Fruit fly (Drosophila melanogaster) whole organism, embryonic: ENCODE data around the gene Ntf-2r.

ENCODE experiments used
- CG11695 ChIP-seq: fragments of 200-800 bp; sonication (Bioruptor generic); IDR thresholded peaks from 3 replicates; pipeline ENCODE4 v1.3.6; 2022; ENCODE audit warnings: missing biosample characterization, missing genetic modification characterization
- CG11696 ChIP-seq: fragments of 200-800 bp; sonication (Bioruptor generic); IDR thresholded peaks from 2 replicates; pipeline ENCODE4 v1.3.6; 2022; ENCODE audit warnings: missing biosample characterization, missing genetic modification characterization
- CG11723 ChIP-seq: fragments of 200-800 bp; sonication (Bioruptor generic); optimal IDR thresholded peaks from 2 replicates; lab custom pipeline; 2017; ENCODE audit warnings: missing biosample characterization, mild to moderate bottlenecking, missing genetic modification characterization
- CG1233 ChIP-seq: fragments of 200-800 bp; sonication (Bioruptor generic); optimal IDR thresholded peaks from 4 replicates; lab custom pipeline; 2018; ENCODE audit warnings: missing biosample characterization, mild to moderate bottlenecking, missing genetic modification characterization
- CG3065 ChIP-seq: fragments of 200-800 bp; sonication (Bioruptor generic); optimal IDR thresholded peaks from 2 replicates; lab custom pipeline; 2016; ENCODE audit warnings: missing biosample characterization, missing genetic modification characterization
- CG32767 ChIP-seq: fragments of 200-800 bp; sonication (Bioruptor generic); IDR thresholded peaks from 2 replicates; pipeline ENCODE4 v1.3.6; 2022; ENCODE audit warnings: missing biosample characterization, missing genetic modification characterization
- CG33213 ChIP-seq: fragments of 200-800 bp; sonication (Bioruptor generic); optimal IDR thresholded peaks from 3 replicates; lab custom pipeline; 2016; ENCODE audit warnings: missing biosample characterization, missing genetic modification characterization
- CG34422 ChIP-seq: fragments of 200-800 bp; sonication (Bioruptor generic); IDR thresholded peaks from 3 replicates; pipeline ENCODE4 v1.3.6; 2022; ENCODE audit warnings: missing biosample characterization, missing genetic modification characterization
- CG3726 ChIP-seq: fragments of 200-800 bp; sonication (Bioruptor generic); IDR thresholded peaks from 3 replicates; pipeline ENCODE4, ENCODE4 v1.3.6; 2022; ENCODE audit warnings: missing biosample characterization, missing genetic modification characterization
- CG6689 ChIP-seq: fragments of 200-800 bp; sonication (Bioruptor generic); IDR thresholded peaks from 2 replicates; pipeline ENCODE4 v1.3.6; 2022; ENCODE audit warnings: missing biosample characterization, missing genetic modification characterization
- CG6791 ChIP-seq: fragments of 200-800 bp; sonication (Bioruptor generic); IDR thresholded peaks from 3 replicates; pipeline ENCODE4 v1.3.6; 2022; ENCODE audit warnings: missing biosample characterization, missing genetic modification characterization; ENCODE audit not compliant: partially characterized antibody
- CG6813 ChIP-seq: fragments of 200-800 bp; sonication (Bioruptor generic); optimal IDR thresholded peaks from 2 replicates; lab custom pipeline; 2017; ENCODE audit warnings: missing biosample characterization, missing genetic modification characterization, mild to moderate bottlenecking, moderate library complexity, missing genetic modification reagents
- CG7372 ChIP-seq: fragments of 200-800 bp; sonication (Bioruptor generic); IDR thresholded peaks from 2 replicates; pipeline ENCODE4 v1.3.6; 2022; ENCODE audit warnings: missing biosample characterization, missing genetic modification characterization
- CG8359 ChIP-seq: fragments of 200-800 bp; sonication (Bioruptor generic); optimal IDR thresholded peaks from 2 replicates; lab custom pipeline; 2017; ENCODE audit warnings: missing biosample characterization, mild to moderate bottlenecking, missing genetic modification characterization, borderline replicate concordance
- CG8388 ChIP-seq: fragments of 200-800 bp; sonication (Bioruptor generic); optimal IDR thresholded peaks from 2 replicates; lab custom pipeline; 2019; ENCODE audit warnings: missing biosample characterization, mild to moderate bottlenecking, missing genetic modification characterization, moderate library complexity
- CG8924 ChIP-seq: fragments of 200-800 bp; optimal IDR thresholded peaks from 3 replicates; lab custom pipeline; 2019; ENCODE audit warnings: missing biosample characterization, mild to moderate bottlenecking, missing genetic modification characterization, moderate library complexity
- D ChIP-seq, 2 experiments: fragments of 200-800 bp in 1 of 2; fragments of >200 bp in 1 of 2; sonication (Bioruptor generic) in 1 of 2; optimal IDR thresholded peaks; 2 replicates in 1 of 2; 3 replicates in 1 of 2; lab custom pipeline; 2017; ENCODE audit warnings: mild to moderate bottlenecking in 1 of 2, missing biosample characterization in 1 of 2, missing genetic modification characterization in 1 of 2, missing genetic modification reagents in 1 of 2
- Dad ChIP-seq: fragments of 200-800 bp; sonication (Bioruptor generic); optimal IDR thresholded peaks from 3 replicates; lab custom pipeline; 2016; ENCODE audit warnings: missing biosample characterization, missing genetic modification characterization
- Hey ChIP-seq: fragments of 200-800 bp; sonication (Bioruptor generic); optimal IDR thresholded peaks from 3 replicates; lab custom pipeline; 2018; ENCODE audit warnings: missing biosample characterization, mild to moderate bottlenecking, missing genetic modification characterization
- HmgD ChIP-seq: fragments of 200-800 bp; sonication (Bioruptor generic); optimal IDR thresholded peaks from 3 replicates; lab custom pipeline; 2016; ENCODE audit warnings: missing biosample characterization, missing genetic modification characterization
- MBD-R2 ChIP-seq: fragments of 200-800 bp; sonication (Bioruptor generic); IDR thresholded peaks from 2 replicates; pipeline ENCODE4 v1.3.6; 2022; ENCODE audit warnings: missing biosample characterization, missing genetic modification characterization
- Mrtf ChIP-seq: fragments of 200-800 bp; sonication (Bioruptor generic); IDR thresholded peaks from 3 replicates; pipeline ENCODE4 v1.3.6; 2022; ENCODE audit warnings: missing biosample characterization, missing genetic modification characterization
- Neu2 ChIP-seq: fragments of 200-800 bp; sonication (Bioruptor generic); optimal IDR thresholded peaks from 3 replicates; lab custom pipeline; 2016; ENCODE audit warnings: missing biosample characterization, missing genetic modification characterization, borderline replicate concordance
- Nf-YB ChIP-seq: fragments of 200-800 bp; sonication (Bioruptor generic); optimal IDR thresholded peaks from 3 replicates; lab custom pipeline; 2019; ENCODE audit warnings: missing biosample characterization, mild to moderate bottlenecking, missing genetic modification characterization, moderate library complexity
- Oaz ChIP-seq: fragments of 200-800 bp; sonication (Bioruptor generic); IDR thresholded peaks from 2 replicates; pipeline ENCODE4 v1.3.6; 2022; ENCODE audit warnings: missing biosample characterization, missing genetic modification characterization
- Poxn ChIP-seq: fragments of 200-800 bp; sonication (Bioruptor generic); IDR thresholded peaks from 2 replicates; pipeline ENCODE4 v1.3.6; 2022; ENCODE audit warnings: missing biosample characterization, missing genetic modification characterization
- Spps ChIP-seq: fragments of 200-800 bp; sonication (Bioruptor generic); optimal IDR thresholded peaks from 2 replicates; lab custom pipeline; 2018; ENCODE audit warnings: missing biosample characterization, mild to moderate bottlenecking, missing genetic modification characterization
- Taf1 ChIP-seq: fragments of 200-800 bp; sonication (Bioruptor generic); IDR thresholded peaks from 2 replicates; pipeline ENCODE4 v1.3.6; 2022; ENCODE audit warnings: missing biosample characterization, missing genetic modification characterization
- abd-A ChIP-seq: fragments of 200-800 bp; sonication (Bioruptor generic); optimal IDR thresholded peaks from 3 replicates; lab custom pipeline; 2019; ENCODE audit warnings: missing biosample characterization, mild to moderate bottlenecking, missing genetic modification characterization, moderate library complexity
- al ChIP-seq: fragments of 200-800 bp; sonication (Bioruptor generic); IDR thresholded peaks from 2 replicates; pipeline ENCODE4 v1.3.6; 2022; ENCODE audit warnings: missing biosample characterization, missing genetic modification characterization
- aop ChIP-seq: fragments of 200-800 bp; sonication (Bioruptor generic); IDR thresholded peaks from 2 replicates; pipeline ENCODE4 v1.3.6; 2022; ENCODE audit warnings: missing biosample characterization, missing genetic modification characterization
- ash1 ChIP-seq: fragments of 200-800 bp; sonication (Bioruptor generic); optimal IDR thresholded peaks from 2 replicates; lab custom pipeline; 2018; ENCODE audit warnings: missing biosample characterization, mild to moderate bottlenecking, missing genetic modification characterization
- bab2 ChIP-seq: fragments of 200-800 bp; sonication (Bioruptor generic); optimal IDR thresholded peaks from 2 replicates; lab custom pipeline; 2016; ENCODE audit warnings: missing biosample characterization, missing genetic modification characterization
- bbx ChIP-seq: fragments of 200-800 bp; sonication (Bioruptor generic); IDR thresholded peaks from 2 replicates; pipeline ENCODE4 v1.3.6; 2022; ENCODE audit warnings: missing biosample characterization, missing genetic modification characterization; ENCODE audit not compliant: partially characterized antibody
- chinmo ChIP-seq: fragments of 200-800 bp; sonication (Bioruptor generic); IDR thresholded peaks from 4 replicates; pipeline ENCODE4 v1.3.6; 2022; ENCODE audit warnings: missing biosample characterization, missing genetic modification characterization; ENCODE audit not compliant: partially characterized antibody
- corto ChIP-seq: fragments of 200-800 bp; sonication (Bioruptor generic); optimal IDR thresholded peaks from 2 replicates; lab custom pipeline; 2016; ENCODE audit warnings: missing biosample characterization, mild to moderate bottlenecking, missing genetic modification characterization, moderate library complexity
- dati ChIP-seq: fragments of 200-800 bp; sonication (Bioruptor generic); IDR thresholded peaks from 2 replicates; pipeline ENCODE4 v1.3.6; 2022; ENCODE audit warnings: missing biosample characterization, missing genetic modification characterization
- disco-r ChIP-seq: fragments of 200-800 bp; sonication (Bioruptor generic); optimal IDR thresholded peaks from 2 replicates; lab custom pipeline; 2016; ENCODE audit warnings: missing biosample characterization, missing genetic modification characterization
- fd102C ChIP-seq: fragments of 200-800 bp; sonication (Bioruptor generic); optimal IDR thresholded peaks from 2 replicates; lab custom pipeline; 2018; ENCODE audit warnings: missing biosample characterization, mild to moderate bottlenecking, missing genetic modification characterization, moderate library complexity
- maf-S ChIP-seq: fragments of 200-800 bp; sonication (Bioruptor generic); optimal IDR thresholded peaks from 2 replicates; lab custom pipeline; 2016; ENCODE audit warnings: missing biosample characterization, missing genetic modification characterization
- nerfin-2 ChIP-seq: fragments of 200-800 bp; sonication (Bioruptor generic); IDR thresholded peaks from 2 replicates; pipeline ENCODE4 v1.3.6; 2022; ENCODE audit warnings: missing biosample characterization, missing genetic modification characterization; ENCODE audit not compliant: partially characterized antibody
- ro ChIP-seq: fragments of 200-800 bp; sonication (Bioruptor generic); IDR thresholded peaks from 2 replicates; pipeline ENCODE4 v1.3.6; 2022; ENCODE audit warnings: missing biosample characterization, missing genetic modification characterization
- schlank ChIP-seq: fragments of 200-800 bp; sonication (Bioruptor generic); optimal IDR thresholded peaks from 2 replicates; lab custom pipeline; 2018; ENCODE audit warnings: missing biosample characterization, mild to moderate bottlenecking, missing genetic modification characterization
- sna ChIP-seq: fragments of 200-800 bp; sonication (Bioruptor generic); IDR thresholded peaks from 2 replicates; pipeline ENCODE4 v1.3.6; 2022; ENCODE audit warnings: missing biosample characterization, missing genetic modification characterization; ENCODE audit not compliant: partially characterized antibody
- stwl ChIP-seq: fragments of 200-800 bp; sonication (Bioruptor generic); optimal IDR thresholded peaks from 3 replicates; lab custom pipeline; 2018; ENCODE audit warnings: missing biosample characterization, mild to moderate bottlenecking, missing genetic modification characterization, moderate library complexity
- tgo ChIP-seq: fragments of 200-800 bp; sonication (Bioruptor generic); IDR thresholded peaks from 3 replicates; pipeline ENCODE4 v1.3.6; 2022; ENCODE audit warnings: missing biosample characterization, missing genetic modification characterization
- wdn ChIP-seq: fragments of 200-800 bp; sonication (Bioruptor generic); IDR thresholded peaks from 2 replicates; pipeline ENCODE4 v1.3.6; 2022; ENCODE audit warnings: missing biosample characterization, missing genetic modification characterization
- zen ChIP-seq: fragments of 200-800 bp; sonication (Bioruptor generic); optimal IDR thresholded peaks from 3 replicates; lab custom pipeline; 2018; ENCODE audit warnings: missing biosample characterization, mild to moderate bottlenecking, missing genetic modification characterization, moderate library complexity
- zen2 ChIP-seq: fragments of 200-800 bp; sonication (Bioruptor generic); IDR thresholded peaks from 3 replicates; pipeline ENCODE4 v1.3.6; 2022; ENCODE audit warnings: missing biosample characterization, missing genetic modification characterization; ENCODE audit not compliant: partially characterized antibody

Gene Ntf-2r

DNA sequence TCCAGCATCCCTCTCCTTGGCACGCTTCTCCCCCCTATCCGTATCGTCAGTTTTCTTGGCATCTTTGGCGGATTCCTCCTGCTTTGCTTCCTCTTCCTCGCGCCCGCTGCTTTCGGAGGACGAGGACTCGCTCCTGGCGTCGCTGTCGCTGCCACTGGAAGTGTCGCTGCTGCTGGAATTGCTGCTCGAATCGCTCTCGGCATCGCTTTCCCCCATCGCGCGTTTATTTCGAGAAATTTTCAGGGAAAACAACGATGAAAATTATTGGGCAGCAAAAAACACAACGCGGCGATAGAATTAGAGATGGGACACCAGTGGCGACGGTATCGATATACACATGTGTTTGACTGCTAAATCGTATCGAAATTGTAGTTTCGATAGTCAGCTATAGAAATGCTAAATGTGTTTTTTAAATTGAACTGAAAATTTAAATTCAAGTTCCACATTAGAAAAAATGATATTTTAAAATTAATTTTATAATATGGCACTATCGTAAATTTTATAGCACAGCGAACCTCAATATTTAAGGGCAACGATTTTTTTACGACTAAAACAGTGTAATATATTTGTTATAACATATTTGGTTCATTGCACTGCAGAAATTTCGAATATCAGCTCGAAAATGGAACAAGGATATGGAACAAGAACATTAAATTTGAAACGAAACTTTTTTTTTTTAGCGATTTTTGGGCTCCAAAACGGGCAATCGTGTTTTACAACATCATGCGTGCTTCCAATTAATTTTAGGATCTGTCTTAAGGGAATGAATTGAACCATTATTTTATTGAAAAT lies 5.6 kb upstream of the Ntf-2r start, which contains the start of gene ncm (continued):
- TF ChIP-seq zen (tag; lab: Kevin White, UChicago), result no peak
- TF ChIP-seq chinmo (GFP tag; lab: Robert Waterston, UW), result peak; percentile 92; the same call in 3 of the 4 replicates
- no peak for TF ChIP-seq CG33213 (GFP tag; lab: Kevin White, UChicago)
- TF ChIP-seq CG6813 (GFP tag; lab: Kevin White, UChicago), result no peak
- no peak for TF ChIP-seq D (optimal IDR thresholded peaks at IDR 0.05; lab: Kevin White, UChicago)
- TF ChIP-seq D (GFP tag; optimal IDR thresholded peaks at IDR 0.05; lab: Kevin White, UChicago), result no peak
- no peak for TF ChIP-seq Taf1 (GFP tag; lab: Robert Waterston, UW)
- TF ChIP-seq CG8924, result no peak
- TF ChIP-seq CG34422 (GFP tag; lab: Robert Waterston, UW), result peak; percentile 69; the same call in 2 of the 3 replicates
- peak; percentile 65 for TF ChIP-seq stwl (tag; lab: Kevin White, UChicago)
- TF ChIP-seq ash1 (GFP tag; lab: Kevin White, UChicago), result no peak
- no peak for TF ChIP-seq wdn (GFP tag; lab: Robert Waterston, UW)
- no peak for TF ChIP-seq schlank (tag; lab: Kevin White, UChicago)
- no peak for TF ChIP-seq CG8388
- no peak for TF ChIP-seq Mrtf (GFP tag; lab: Robert Waterston, UW)
- no peak for TF ChIP-seq Nf-YB
- peak; percentile 85 for TF ChIP-seq CG6791
- no peak for TF ChIP-seq CG3726 (GFP tag; lab: Robert Waterston, UW)
- no peak for TF ChIP-seq CG6689 (GFP tag; lab: Robert Waterston, UW)
- TF ChIP-seq fd102C (GFP tag; lab: Kevin White, UChicago), result no peak
- no peak for TF ChIP-seq corto (GFP tag; lab: Kevin White, UChicago)
- no peak for TF ChIP-seq disco-r
- no peak for TF ChIP-seq Spps
- no peak for TF ChIP-seq CG11695 (GFP tag; lab: Robert Waterston, UW)
- TF ChIP-seq CG11723, result no peak
- TF ChIP-seq bbx (GFP tag; lab: Robert Waterston, UW), result peak; percentile 86
- TF ChIP-seq sna (GFP tag; lab: Robert Waterston, UW), result peak; percentile 86
- TF ChIP-seq bab2 (GFP tag; lab: Kevin White, UChicago), result no peak
- no peak for TF ChIP-seq CG8359 (GFP tag; lab: Kevin White, UChicago)
- peak; percentile 86 for TF ChIP-seq zen2 (GFP tag; lab: Robert Waterston, UW)
- TF ChIP-seq CG32767, result no peak
- TF ChIP-seq HmgD (GFP tag; lab: Kevin White, UChicago), result no peak
- TF ChIP-seq CG1233, result no peak
- no peak for TF ChIP-seq Dad
- TF ChIP-seq CG3065 (GFP tag; lab: Kevin White, UChicago), result no peak
- TF ChIP-seq abd-A, result no peak
- no peak for TF ChIP-seq aop (GFP tag; lab: Robert Waterston, UW)
- no peak for TF ChIP-seq maf-S (GFP tag; lab: Kevin White, UChicago)
- no peak for TF ChIP-seq CG7372 (GFP tag; lab: Robert Waterston, UW)
- peak; percentile 63 for TF ChIP-seq nerfin-2 (GFP tag; lab: Robert Waterston, UW)
- peak; percentile 86 for TF ChIP-seq MBD-R2 (GFP tag; lab: Robert Waterston, UW)
- no peak for TF ChIP-seq ro (GFP tag; lab: Robert Waterston, UW)
- TF ChIP-seq Oaz, result no peak
- TF ChIP-seq Neu2, result no peak
- no peak for TF ChIP-seq Poxn
- TF ChIP-seq tgo (GFP tag; lab: Robert Waterston, UW), result no peak
- TF ChIP-seq CG11696, result no peak
- no peak for TF ChIP-seq dati
- no peak for TF ChIP-seq al (GFP tag; lab: Robert Waterston, UW)
- no peak for TF ChIP-seq Hey (tag; lab: Kevin White, UChicago)
